Fruit fly (Drosophila melanogaster): Measurements from ENCODE around the gene Rheb.

Gene Rheb

dm6 chr3R:5565623-5566022, 3.1 kb upstream of the Rheb start (continued):
- TF ChIP-seq knrl (GFP tag; IDR thresholded peaks at IDR 0.05; ENCODE audit: partially characterized antibody) (no peak), tap (tag; optimal IDR thresholded peaks at IDR 0.05) (peak; percentile 74), sr (GFP tag; IDR thresholded peaks at IDR 0.05) (peak; percentile 70; the same call in 1 of the 3 replicates), CG1603 (tag; optimal IDR thresholded peaks at IDR 0.05) (peak; percentile 77), vfl (GFP tag; optimal IDR thresholded peaks at IDR 0.05) (peak; percentile 17), maf-S (GFP tag; optimal IDR thresholded peaks at IDR 0.05) (peak; percentile 59), CG10366 (GFP tag; IDR thresholded peaks at IDR 0.05) (peak; percentile 87), mam (GFP tag; optimal IDR thresholded peaks at IDR 0.05) (peak; percentile 65), Dad (GFP tag; optimal IDR thresholded peaks at IDR 0.05) (peak; percentile 62), Aef1 (GFP tag; IDR thresholded peaks at IDR 0.05) (peak; percentile 86), BEAF-32 (GFP tag; optimal IDR thresholded peaks at IDR 0.05) (no peak), HLH4C (GFP tag; IDR thresholded peaks at IDR 0.05; ENCODE audit: partially characterized antibody) (no peak), schlank (tag; optimal IDR thresholded peaks at IDR 0.05) (peak; percentile 69), NfI (GFP tag; optimal IDR thresholded peaks at IDR 0.05) (peak; percentile 81), Antp (GFP tag; optimal IDR thresholded peaks at IDR 0.05) (peak; percentile 70), tup (GFP tag; optimal IDR thresholded peaks at IDR 0.05) (peak; percentile 63), trem (tag; optimal IDR thresholded peaks at IDR 0.05) (no peak), CG3065 (GFP tag; optimal IDR thresholded peaks at IDR 0.05) (no peak), Atf3 (GFP tag; optimal IDR thresholded peaks at IDR 0.05) (peak; percentile 70), hth (optimal IDR thresholded peaks at IDR 0.05) (no peak), NC2β (GFP tag; optimal IDR thresholded peaks at IDR 0.05) (peak; percentile 63), Dref (GFP tag; IDR thresholded peaks at IDR 0.05) (no peak), fu2 (GFP tag; optimal IDR thresholded peaks at IDR 0.05) (peak; percentile 53), CG12299 (tag; optimal IDR thresholded peaks at IDR 0.05) (peak; percentile 11), CG6854 (GFP tag; optimal IDR thresholded peaks at IDR 0.05) (peak; percentile 50), Camta (GFP tag; optimal IDR thresholded peaks at IDR 0.05) (peak; percentile 77), gsb (GFP tag; IDR thresholded peaks at IDR 0.05) (peak; percentile 59), NFAT (GFP tag; IDR thresholded peaks at IDR 0.05) (peak; percentile 84), esg (GFP tag; conservative IDR thresholded peaks at IDR 0.05) (peak; percentile 82), CG14667 (GFP tag; IDR thresholded peaks at IDR 0.05) (peak; percentile 81), Nf-YA (GFP tag; IDR thresholded peaks at IDR 0.05) (peak; percentile 78), nau (GFP tag; optimal IDR thresholded peaks at IDR 0.05) (no peak), HHEX (GFP tag; optimal IDR thresholded peaks at IDR 0.05) (peak; percentile 80), CG18011 (GFP tag; optimal IDR thresholded peaks at IDR 0.05) (peak; percentile 61), insv (GFP tag; optimal IDR thresholded peaks at IDR 0.05) (no peak), Max (GFP tag; optimal IDR thresholded peaks at IDR 0.05) (peak; percentile 52), CG3726 (GFP tag; IDR thresholded peaks at IDR 0.05) (peak; percentile 72; the same call in 1 of the 3 replicates), Gug (GFP tag; IDR thresholded peaks at IDR 0.05) (peak; percentile 80), CG11696 (GFP tag; IDR thresholded peaks at IDR 0.05) (peak; percentile 79), CG17385 (GFP tag; optimal IDR thresholded peaks at IDR 0.05) (peak; percentile 83), Neu2 (GFP tag; optimal IDR thresholded peaks at IDR 0.05; ENCODE audit: borderline replicate concordance) (no peak), eyg (GFP tag; optimal IDR thresholded peaks at IDR 0.05) (peak; percentile 77), CG9215 (GFP tag; IDR thresholded peaks at IDR 0.05) (peak; percentile 66), Sox102F (GFP tag; optimal IDR thresholded peaks at IDR 0.05) (no peak), HmgZ (tag; optimal IDR thresholded peaks at IDR 0.05) (peak; percentile 84), dmrt11E (tag; optimal IDR thresholded peaks at IDR 0.05) (no peak), CG9797 (GFP tag; optimal IDR thresholded peaks at IDR 0.05) (peak; percentile 5), D19B (GFP tag; optimal IDR thresholded peaks at IDR 0.05) (peak; percentile 57), Gsc (GFP tag; IDR thresholded peaks at IDR 0.05) (0 out of 2 replicates have a peak, but pooled peaks have one; percentile 35), seq (GFP tag; IDR thresholded peaks at IDR 0.05) (peak; percentile 84), pzg (GFP tag; optimal IDR thresholded peaks at IDR 0.05) (peak; percentile 4), zfh1 (GFP tag; IDR thresholded peaks at IDR 0.05) (peak; percentile 88)
